Worm (Caenorhabditis elegans): ENCODE results near the gene mboa-2.

mboa-2 gene

ce11 chrV:11119294-11119755 is 3.0 kb downstream of the mboa-2 start, which contains the start of gene scb-1 (continued):
- TF ChIP-seq ceh-44 (GFP tag; IDR thresholded peaks at IDR 0.05) (no peak), pqm-1 (tag; optimal IDR thresholded peaks at IDR 0.05) (no peak), T26A8.4 (GFP tag; IDR thresholded peaks at IDR 0.05) (peak; percentile 30; the same call in 1 of the 2 replicates), egl-43 (GFP tag; IDR thresholded peaks at IDR 0.05) (no peak), ctbp-1 (GFP tag; IDR thresholded peaks at IDR 0.05) (0 out of 2 replicates have a peak, but pooled peaks have one; percentile 28), ceh-82 (tag; optimal IDR thresholded peaks at IDR 0.05) (no peak)

ce11 chrV:11118179-11118725 is 4.0 kb downstream of the mboa-2 start:
- TF ChIP-seq D1046.2 (GFP tag; IDR thresholded peaks at IDR 0.05): no peak
- TF ChIP-seq lin-38 (GFP tag; IDR thresholded peaks at IDR 0.05): peak; percentile 35; the same call in 1 of the 2 replicates
- no peak for TF ChIP-seq vab-7 (GFP tag; IDR thresholded peaks at IDR 0.05)
- no peak for TF ChIP-seq set-16 (GFP tag; IDR thresholded peaks at IDR 0.05)
- peak; percentile 84 for TF ChIP-seq aha-1 (tag)
- TF ChIP-seq dve-1 (tag; optimal IDR thresholded peaks at IDR 0.05; ENCODE audit: insufficient read depth): peak; percentile 5
- peak; percentile 14 for TF ChIP-seq nhr-25 (tag; optimal IDR thresholded peaks at IDR 0.05; ENCODE audit: borderline replicate concordance, insufficient read depth)
- TF ChIP-seq nhr-77 (tag; optimal IDR thresholded peaks at IDR 0.05): peak; percentile 31
- TF ChIP-seq zfp-3 (GFP tag; conservative IDR thresholded peaks at IDR 0.05): peak; percentile 78; the same call in 1 of the 2 replicates
- TF ChIP-seq lsy-2 (tag; optimal IDR thresholded peaks at IDR 0.05): peak in 1 of 2 experiments; percentile 17
- peak in 1 of 2 experiments; percentile 14 for TF ChIP-seq daf-16 (GFP tag; optimal IDR thresholded peaks at IDR 0.05)
- peak; percentile 28 for TF ChIP-seq daf-16 (tag; optimal IDR thresholded peaks at IDR 0.05)
- no peak for TF ChIP-seq ceh-28 (tag; optimal IDR thresholded peaks at IDR 0.05)
- TF ChIP-seq T20F7.1 (GFP tag; optimal IDR thresholded peaks at IDR 0.05): peak; percentile 32
- TF ChIP-seq mes-2 (tag; optimal IDR thresholded peaks at IDR 0.05; ENCODE audit: poor library complexity, severe bottlenecking): peak; percentile 23
- TF ChIP-seq Y105C5A.15 (GFP tag; IDR thresholded peaks at IDR 0.05): no peak
- 0 out of 2 replicates have a peak, but pooled peaks have one; percentile 42 for TF ChIP-seq T26A8.4 (GFP tag; IDR thresholded peaks at IDR 0.05)
- TF ChIP-seq nhr-76 (tag; optimal IDR thresholded peaks at IDR 0.05): no peak
- TF ChIP-seq F10B5.3 (tag; optimal IDR thresholded peaks at IDR 0.05): no peak
- TF ChIP-seq tra-1 (GFP tag; IDR thresholded peaks at IDR 0.05): 0 out of 2 replicates have a peak, but pooled peaks have one; percentile 10

- TF ChIP-seq zfp-3 (GFP tag; conservative IDR thresholded peaks at IDR 0.05) (no peak), nhr-111 (GFP tag; optimal IDR thresholded peaks at IDR 0.05) (no peak), duxl-1 (tag; optimal IDR thresholded peaks at IDR 0.05; ENCODE audit: poor library complexity) (no peak), nhr-10 (tag; optimal IDR thresholded peaks at IDR 0.05) (no peak), nhr-237 (tag; optimal IDR thresholded peaks at IDR 0.05) (no peak)
Observed at ce11 chrV:11113607-11114006, 8.7 kb downstream of the mboa-2 start, which contains the start of gene math-33. TSS of gene math-33 (plus strand) at chrV:11113907.

- peak; percentile 74 for TF ChIP-seq hlh-30 (tag; optimal IDR thresholded peaks at IDR 0.05; ENCODE audit: insufficient read depth)
- TF ChIP-seq ceh-32 (tag; optimal IDR thresholded peaks at IDR 0.05; ENCODE audit: poor library complexity): no peak
- peak; percentile 48 for TF ChIP-seq nhr-28 (tag; optimal IDR thresholded peaks at IDR 0.05)
- no peak for TF ChIP-seq nhr-76 (tag; optimal IDR thresholded peaks at IDR 0.05)
- TF ChIP-seq dmd-9 (GFP tag; IDR thresholded peaks at IDR 0.05): no peak
- no peak for TF ChIP-seq nhr-41 (GFP tag; IDR thresholded peaks at IDR 0.05)
- no peak for TF ChIP-seq madf-9 (GFP tag; conservative IDR thresholded peaks at IDR 0.05)
- no peak for TF ChIP-seq D1046.2 (GFP tag; IDR thresholded peaks at IDR 0.05)
- peak; percentile 47 for TF ChIP-seq rbr-2 (tag; optimal IDR thresholded peaks at IDR 0.05)
- no peak for TF ChIP-seq tag-97 (GFP tag; IDR thresholded peaks at IDR 0.05)
- TF ChIP-seq daf-8 (GFP tag; IDR thresholded peaks at IDR 0.05): no peak
- TF ChIP-seq aha-1 (tag): peak; percentile 31
- TF ChIP-seq Y5F2A.4 (GFP tag; optimal IDR thresholded peaks at IDR 0.05): no peak
- TF ChIP-seq R02D3.7 (tag; optimal IDR thresholded peaks at IDR 0.05): no peak
- TF ChIP-seq unc-130 (GFP tag; optimal IDR thresholded peaks at IDR 0.05): peak; percentile 75
- TF ChIP-seq lir-3 (tag; optimal IDR thresholded peaks at IDR 0.05): no peak
- peak; percentile 2 for TF ChIP-seq nhr-25 (tag; optimal IDR thresholded peaks at IDR 0.05; ENCODE audit: borderline replicate concordance, insufficient read depth)
- no peak for TF ChIP-seq dmd-8 (GFP tag; IDR thresholded peaks at IDR 0.05)
- TF ChIP-seq spr-1 (tag; optimal IDR thresholded peaks at IDR 0.05): peak; percentile 43
- TF ChIP-seq egl-43 (GFP tag; IDR thresholded peaks at IDR 0.05): no peak
- TF ChIP-seq ZK546.5 (tag; optimal IDR thresholded peaks at IDR 0.05): no peak
Observed at ce11 chrV:11113041-11113574, 9.2 kb downstream of the mboa-2 start, which contains the start of gene erfa-3. TSS of gene erfa-3 (minus strand) at chrV:11113091.
